Worm (Caenorhabditis elegans) whole organism, L3 larva: ENCODE measurements around the gene adm-4.

Experiments
- aly-2 ChIP-seq: fragments of 150-350 bp; optimal IDR thresholded peaks from 2 replicates; lab custom pipeline; 2014; ENCODE audit warnings: missing biosample characterization, missing genetic modification characterization
- elt-1 ChIP-seq: fragments of 150-350 bp; optimal IDR thresholded peaks from 2 replicates; lab custom pipeline; 2014; ENCODE audit warnings: missing biosample characterization, missing genetic modification characterization
- elt-3 ChIP-seq, 3 experiments: fragments of 150-350 bp in 1 of 3; sonication (generic microtip) in 2 of 3; optimal IDR thresholded peaks; 2 replicates in 2 of 3; 4 replicates in 1 of 3; lab custom pipeline; 2014 to 2017; ENCODE audit warnings: missing biosample characterization in 3 of 3, missing genetic modification characterization in 3 of 3
- fos-1 ChIP-seq: fragments of 150-350 bp; optimal IDR thresholded peaks from 2 replicates; lab custom pipeline; 2014; ENCODE audit warnings: missing biosample characterization, missing genetic modification characterization
- hmg-11 ChIP-seq: sonication (generic microtip); optimal IDR thresholded peaks from 2 replicates; lab custom pipeline; 2016; ENCODE audit warnings: missing genetic modification characterization, missing compliant biosample characterization
- mdl-1 ChIP-seq: fragments of 150-350 bp; optimal IDR thresholded peaks from 2 replicates; lab custom pipeline; 2014; ENCODE audit warnings: missing biosample characterization, missing genetic modification characterization
- nfya-1 ChIP-seq: sonication (generic microtip); optimal IDR thresholded peaks from 2 replicates; lab custom pipeline; 2017; ENCODE audit warnings: missing genetic modification characterization, mild to moderate bottlenecking, missing compliant biosample characterization, antibody characterized with exemption, moderate library complexity; ENCODE audit not compliant: insufficient read depth
- skn-1 ChIP-seq: fragments of 150-350 bp; optimal IDR thresholded peaks from 2 replicates; lab custom pipeline; 2014; ENCODE audit warnings: missing biosample characterization, missing genetic modification characterization

ce11 chrX:7827989-7828388 lies 29.9 kb upstream of the adm-4 start:
- TF ChIP-seq elt-3 (tag; optimal IDR thresholded peaks at IDR 0.05; lab: Kevin White, UChicago) (no peak), hmg-11 (tag; lab: Kevin White, UChicago) (no peak), fos-1 (tag; lab: Kevin White, UChicago) (no peak), mdl-1 (no peak), nfya-1 (tag; lab: Kevin White, UChicago) (no peak), elt-1 (tag; lab: Kevin White, UChicago) (no peak), skn-1 (tag; lab: Kevin White, UChicago) (no peak), aly-2 (no peak)
